Worm (Caenorhabditis elegans) whole organism, L3 larva: Measurements from ENCODE around the gene srh-172.

Experiments
- ZK546.5 ChIP-seq: sonication (generic microtip); optimal IDR thresholded peaks from 2 replicates; lab custom pipeline; 2017; ENCODE audit warnings: missing biosample characterization, missing genetic modification characterization
- aly-2 ChIP-seq: fragments of 150-350 bp; optimal IDR thresholded peaks from 2 replicates; lab custom pipeline; 2014; ENCODE audit warnings: missing biosample characterization, missing genetic modification characterization
- ceh-16 ChIP-seq: sonication (generic microtip); optimal IDR thresholded peaks from 2 replicates; lab custom pipeline; 2017; ENCODE audit warnings: missing biosample characterization, missing genetic modification characterization
- ceh-82 ChIP-seq: fragments of 150-350 bp; optimal IDR thresholded peaks from 2 replicates; lab custom pipeline; 2014; ENCODE audit warnings: missing biosample characterization, missing genetic modification characterization
- ceh-9 ChIP-seq: sonication (generic microtip); optimal IDR thresholded peaks from 2 replicates; lab custom pipeline; 2018; ENCODE audit warnings: missing biosample characterization, missing genetic modification characterization
- daf-12 ChIP-seq: fragments of 150-350 bp; optimal IDR thresholded peaks from 2 replicates; lab custom pipeline; 2014; ENCODE audit warnings: missing biosample characterization, missing genetic modification reagents, missing genetic modification characterization
- elt-1 ChIP-seq: fragments of 150-350 bp; optimal IDR thresholded peaks from 2 replicates; lab custom pipeline; 2014; ENCODE audit warnings: missing biosample characterization, missing genetic modification characterization
- elt-2 ChIP-seq: sonication (generic microtip); optimal IDR thresholded peaks from 2 replicates; lab custom pipeline; 2016; ENCODE audit warnings: missing genetic modification reagents, mild to moderate bottlenecking, missing genetic modification characterization, missing compliant biosample characterization
- eor-1 ChIP-seq, 2 experiments: fragments of 150-350 bp; optimal IDR thresholded peaks; 2 replicates each; lab custom pipeline; 2014 to 2018; ENCODE audit warnings: missing biosample characterization in 2 of 2, missing genetic modification characterization in 2 of 2
- fkh-10 ChIP-seq: sonication (generic microtip); optimal IDR thresholded peaks from 2 replicates; lab custom pipeline; 2017; ENCODE audit warnings: missing biosample characterization, missing genetic modification reagents, missing genetic modification characterization
- fkh-2 ChIP-seq: fragments of 150-350 bp; optimal IDR thresholded peaks from 2 replicates; lab custom pipeline; 2014; ENCODE audit warnings: missing biosample characterization, missing genetic modification reagents, missing genetic modification characterization
- fos-1 ChIP-seq: fragments of 150-350 bp; optimal IDR thresholded peaks from 2 replicates; lab custom pipeline; 2014; ENCODE audit warnings: missing biosample characterization, missing genetic modification characterization
- hmg-11 ChIP-seq: sonication (generic microtip); optimal IDR thresholded peaks from 2 replicates; lab custom pipeline; 2016; ENCODE audit warnings: missing genetic modification characterization, missing compliant biosample characterization
- lin-39 ChIP-seq: fragments of 150-350 bp; optimal IDR thresholded peaks from 2 replicates; lab custom pipeline; 2018; ENCODE audit warnings: missing biosample characterization, missing genetic modification reagents, missing genetic modification characterization
- mml-1 ChIP-seq: fragments of 150-350 bp; sonication (generic microtip); optimal IDR thresholded peaks from 3 replicates; lab custom pipeline; 2014; ENCODE audit warnings: missing biosample characterization, missing genetic modification characterization
- nhr-11 ChIP-seq: fragments of 150-350 bp; optimal IDR thresholded peaks from 2 replicates; lab custom pipeline; 2014; ENCODE audit warnings: missing biosample characterization, missing genetic modification characterization
- nhr-237 ChIP-seq: fragments of 150-350 bp; optimal IDR thresholded peaks from 2 replicates; lab custom pipeline; 2014; ENCODE audit warnings: missing biosample characterization, missing genetic modification characterization
- nhr-25 ChIP-seq: sonication (generic microtip); optimal IDR thresholded peaks from 2 replicates; lab custom pipeline; 2017; ENCODE audit warnings: missing biosample characterization, missing genetic modification characterization
- nhr-28 ChIP-seq: fragments of 150-350 bp; optimal IDR thresholded peaks from 2 replicates; lab custom pipeline; 2014; ENCODE audit warnings: missing biosample characterization, missing genetic modification characterization
- nhr-43 ChIP-seq: sonication (generic microtip); optimal IDR thresholded peaks from 2 replicates; lab custom pipeline; 2016; ENCODE audit warnings: mild to moderate bottlenecking, missing genetic modification characterization, missing compliant biosample characterization; ENCODE audit not compliant: poor library complexity, severe bottlenecking
- nhr-67 ChIP-seq: fragments of 150-350 bp; optimal IDR thresholded peaks from 2 replicates; lab custom pipeline; 2014; ENCODE audit warnings: missing biosample characterization, missing genetic modification characterization
- nhr-77 ChIP-seq: fragments of 150-350 bp; optimal IDR thresholded peaks from 2 replicates; lab custom pipeline; 2014; ENCODE audit warnings: missing biosample characterization, missing genetic modification characterization
- pha-4 ChIP-seq: fragments of 150-350 bp; optimal IDR thresholded peaks from 2 replicates; lab custom pipeline; 2014; ENCODE audit warnings: missing biosample characterization, missing genetic modification reagents, missing genetic modification characterization
- pqm-1 ChIP-seq: fragments of 150-350 bp; optimal IDR thresholded peaks from 2 replicates; lab custom pipeline; 2017; ENCODE audit warnings: missing biosample characterization, missing genetic modification characterization, inconsistent platforms
- sea-2 ChIP-seq: fragments of 150-350 bp; sonication (generic microtip); optimal IDR thresholded peaks from 4 replicates; lab custom pipeline; 2014; ENCODE audit warnings: missing biosample characterization, missing genetic modification reagents, missing genetic modification characterization
- skn-1 ChIP-seq: fragments of 150-350 bp; optimal IDR thresholded peaks from 2 replicates; lab custom pipeline; 2014; ENCODE audit warnings: missing biosample characterization, missing genetic modification characterization
- snpc-4 ChIP-seq: fragments of 150-350 bp; optimal IDR thresholded peaks from 2 replicates; lab custom pipeline; 2014; ENCODE audit warnings: missing biosample characterization, missing genetic modification characterization
- unc-39 ChIP-seq: sonication (generic microtip); optimal IDR thresholded peaks from 4 replicates; lab custom pipeline; 2017; ENCODE audit warnings: missing biosample characterization, missing genetic modification characterization
- unc-62 ChIP-seq: fragments of 150-350 bp; sonication (generic microtip); optimal IDR thresholded peaks from 4 replicates; lab custom pipeline; 2014; ENCODE audit warnings: missing biosample characterization, missing genetic modification reagents, missing genetic modification characterization
- zag-1 ChIP-seq: fragments of 150-350 bp; optimal IDR thresholded peaks from 2 replicates; lab custom pipeline; 2014; ENCODE audit warnings: missing biosample characterization, missing genetic modification characterization
- ztf-11 ChIP-seq: fragments of 150-350 bp; optimal IDR thresholded peaks from 2 replicates; lab custom pipeline; 2014; ENCODE audit warnings: missing biosample characterization, missing genetic modification characterization
- ztf-4 ChIP-seq: fragments of 150-350 bp; optimal IDR thresholded peaks from 2 replicates; lab custom pipeline; 2014; ENCODE audit warnings: missing biosample characterization, missing genetic modification characterization

srh-172 gene

ce11 chrV:19961971-19962370, 3.1 kb downstream of the srh-172 start:
- no peak for TF ChIP-seq fkh-2 (tag; lab: Kevin White, UChicago)
- TF ChIP-seq ceh-82 (tag; lab: Kevin White, UChicago): no peak
- TF ChIP-seq nhr-237 (tag; lab: Kevin White, UChicago): no peak
- TF ChIP-seq mml-1 (tag; lab: Kevin White, UChicago): no peak
- no peak for TF ChIP-seq nhr-11 (tag; lab: Kevin White, UChicago)
- TF ChIP-seq zag-1 (tag; lab: Kevin White, UChicago): no peak
- TF ChIP-seq lin-39 (tag; lab: Kevin White, UChicago): no peak
- no peak for TF ChIP-seq hmg-11 (tag; lab: Kevin White, UChicago)
- TF ChIP-seq fkh-10 (GFP tag; lab: Kevin White, UChicago): no peak
- no peak for TF ChIP-seq ceh-16
- no peak for TF ChIP-seq nhr-77 (tag; lab: Kevin White, UChicago)
- TF ChIP-seq nhr-67 (tag; lab: Kevin White, UChicago): no peak
- TF ChIP-seq fos-1: no peak
- no peak for TF ChIP-seq aly-2
- no peak for TF ChIP-seq skn-1 (tag; lab: Kevin White, UChicago)
- TF ChIP-seq ceh-9 (tag; lab: Kevin White, UChicago): no peak
- no peak for TF ChIP-seq nhr-43 (tag; lab: Kevin White, UChicago)

- TF ChIP-seq ztf-11 (tag; lab: Kevin White, UChicago): no peak
- TF ChIP-seq ZK546.5: no peak
- TF ChIP-seq snpc-4 (tag; lab: Kevin White, UChicago): no peak
- TF ChIP-seq ztf-4: no peak
Observed at ce11 chrV:19965626-19966025, 6.8 kb downstream of the srh-172 start, which contains the start of gene srh-171. Gene srh-171 (plus strand): TSS chrV:19965700.

ce11 chrV:19972984-19973383, 14.1 kb downstream of the srh-172 start, which contains the start of gene srh-173:
Gene srh-173 (plus strand): TSS chrV:19973284.
- TF ChIP-seq ceh-82 (tag; lab: Kevin White, UChicago) (no peak), nhr-25 (no peak), eor-1 (tag; optimal IDR thresholded peaks at IDR 0.05; lab: Kevin White, UChicago) (no peak), elt-1 (tag; lab: Kevin White, UChicago) (no peak), sea-2 (GFP tag; lab: Kevin White, UChicago) (no peak), ztf-4 (no peak), snpc-4 (tag; lab: Kevin White, UChicago) (no peak), nhr-28 (tag; lab: Kevin White, UChicago) (no peak), pqm-1 (no peak), ZK546.5 (no peak), skn-1 (tag; lab: Kevin White, UChicago) (no peak), hmg-11 (tag; lab: Kevin White, UChicago) (no peak)

ce11 chrV:19978220-19978619, 19.4 kb downstream of the srh-172 start, which contains the start of gene srh-183:
Gene srh-183 (minus strand): TSS chrV:19978320.
- no peak for TF ChIP-seq ztf-11 (tag; lab: Kevin White, UChicago)

ce11 chrV:19981832-19982462, 23.1 kb downstream of the srh-172 start, which contains the start of gene Y60A3A.24:
Gene Y60A3A.24 (minus strand): TSS chrV:19981882.
- TF ChIP-seq elt-2 (tag; lab: Kevin White, UChicago) (peak; percentile 88), nhr-11 (tag; lab: Kevin White, UChicago) (no peak), pqm-1 (peak; percentile 43)

ce11 chrV:19986213-19986612, 27.4 kb downstream of the srh-172 start, which contains the start of gene clec-260:
Gene clec-260 (minus strand): TSS chrV:19986313.
- no peak for TF ChIP-seq fos-1
- no peak for TF ChIP-seq nhr-28 (tag; lab: Kevin White, UChicago)

ce11 chrV:19986788-19987187, 27.9 kb downstream of the srh-172 start:
- TF ChIP-seq snpc-4 (tag; lab: Kevin White, UChicago): no peak
- TF ChIP-seq unc-62 (GFP tag; lab: Kevin White, UChicago): no peak
- no peak for TF ChIP-seq pha-4 (tag; lab: Kevin White, UChicago)
- TF ChIP-seq unc-39: no peak
- TF ChIP-seq daf-12 (tag; lab: Kevin White, UChicago): no peak
- TF ChIP-seq, all 47 proteins: peak for 0
